Worm (Caenorhabditis elegans) whole organism, young adult: Measurements from ENCODE around the gene Y61A9LA.4.

Experiments
- F22D6.2 ChIP-seq: sonication (generic microtip); optimal IDR thresholded peaks from 2 replicates; lab custom pipeline; 2016; ENCODE audit warnings: mild to moderate bottlenecking, missing genetic modification characterization, missing compliant biosample characterization
- F49E8.2 ChIP-seq: sonication (generic microtip); optimal IDR thresholded peaks from 3 replicates; lab custom pipeline; 2017; ENCODE audit warnings: missing genetic modification characterization, mild to moderate bottlenecking, missing compliant biosample characterization, antibody characterized with exemption, moderate library complexity; ENCODE audit not compliant: insufficient read depth
- F55B11.4 ChIP-seq: sonication (generic microtip); optimal IDR thresholded peaks from 2 replicates; lab custom pipeline; 2016; ENCODE audit warnings: missing compliant biosample characterization, missing genetic modification characterization, borderline replicate concordance; ENCODE audit not compliant: insufficient read depth
- K11D2.4 ChIP-seq: fragments of 200-800 bp; sonication (Bioruptor generic); IDR thresholded peaks from 2 replicates; pipeline ENCODE4 v1.3.6; 2022; ENCODE audit warnings: missing genetic modification reagents, missing genetic modification characterization, missing compliant biosample characterization
- ama-1 ChIP-seq, 3 experiments: fragments of 150-350 bp in 1 of 3; sonication (generic microtip) in 2 of 3; optimal IDR thresholded peaks; 2 replicates each; lab custom pipeline; 2014 to 2018; ENCODE audit warnings: missing biosample characterization in 2 of 3, missing genetic modification characterization in 2 of 3, missing genetic modification reagents in 2 of 3
- athp-1 ChIP-seq: sonication (generic microtip); optimal IDR thresholded peaks from 2 replicates; lab custom pipeline; 2017; ENCODE audit warnings: mild to moderate bottlenecking, missing genetic modification characterization, missing compliant biosample characterization
- attf-5 ChIP-seq: fragments of 200-800 bp; sonication (Bioruptor generic); optimal IDR thresholded peaks from 2 replicates; lab custom pipeline; 2018; ENCODE audit warnings: mild to moderate bottlenecking, missing genetic modification characterization, missing compliant biosample characterization
- efl-1 ChIP-seq: fragments of 150-350 bp; optimal IDR thresholded peaks from 2 replicates; lab custom pipeline; 2014; ENCODE audit warnings: missing biosample characterization, missing genetic modification reagents, missing genetic modification characterization
- egrh-3 ChIP-seq: fragments of 200-800 bp; sonication (Bioruptor generic); IDR thresholded peaks from 2 replicates; pipeline ENCODE4 v1.3.6; 2022; ENCODE audit warnings: missing genetic modification reagents, missing genetic modification characterization, missing compliant biosample characterization
- gei-17 ChIP-seq: fragments of 200-800 bp; sonication (Bioruptor generic); optimal IDR thresholded peaks from 2 replicates; lab custom pipeline; 2018; ENCODE audit warnings: mild to moderate bottlenecking, missing genetic modification characterization, missing compliant biosample characterization
- hsf-1 ChIP-seq: fragments of 200-800 bp; sonication (Bioruptor generic); IDR thresholded peaks from 2 replicates; pipeline ENCODE4 v1.3.6; 2022; ENCODE audit warnings: missing genetic modification reagents, missing genetic modification characterization, missing compliant biosample characterization
- madf-3 ChIP-seq: fragments of 200-800 bp; sonication (Bioruptor generic); IDR thresholded peaks from 2 replicates; pipeline ENCODE4 v1.3.6; 2022; ENCODE audit warnings: missing genetic modification reagents, missing genetic modification characterization, missing compliant biosample characterization
- repo-1 ChIP-seq: sonication (generic microtip); optimal IDR thresholded peaks from 2 replicates; lab custom pipeline; 2017; ENCODE audit warnings: mild to moderate bottlenecking, missing genetic modification characterization, missing compliant biosample characterization

DNA sequence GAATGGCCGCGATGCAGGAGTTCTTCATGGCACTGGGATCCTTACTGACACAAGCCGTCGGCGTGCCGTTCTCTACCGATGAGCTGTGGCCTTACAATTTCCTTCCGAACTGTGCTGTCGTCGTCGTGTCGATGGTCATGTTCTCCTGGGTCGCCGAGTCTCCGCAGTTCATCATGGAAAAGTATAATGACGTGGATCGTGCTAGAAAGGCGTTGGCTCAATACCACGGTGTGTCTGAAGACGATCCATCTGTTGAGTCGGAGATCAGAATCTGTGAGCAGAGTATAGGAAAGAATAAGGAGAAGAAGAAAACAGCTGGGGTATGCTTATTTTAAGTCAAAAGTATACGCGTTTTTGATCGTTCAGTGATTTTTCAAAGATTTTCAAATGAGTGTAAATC lies 38.7 kb downstream of the Y61A9LA.4 start:
- TF ChIP-seq F55B11.4, result no peak
- TF ChIP-seq hsf-1 (GFP tag; lab: Robert Waterston, UW), result no peak
- TF ChIP-seq repo-1 (tag; lab: Kevin White, UChicago), result no peak
- no peak for TF ChIP-seq F49E8.2 (tag; lab: Kevin White, UChicago)
- no peak for TF ChIP-seq attf-5 (GFP tag; lab: Kevin White, UChicago)
- TF ChIP-seq egrh-3 (GFP tag; lab: Robert Waterston, UW), result no peak
- TF ChIP-seq F22D6.2 (tag; lab: Kevin White, UChicago), result no peak
- TF ChIP-seq K11D2.4 (GFP tag; lab: Robert Waterston, UW), result no peak
- TF ChIP-seq athp-1, result no peak
- no peak for TF ChIP-seq efl-1
- no peak for TF ChIP-seq ama-1 (optimal IDR thresholded peaks at IDR 0.05; lab: Kevin White, UChicago)
- TF ChIP-seq ama-1 (GFP tag; optimal IDR thresholded peaks at IDR 0.05; lab: Kevin White, UChicago), result no peak
- no peak for TF ChIP-seq madf-3 (GFP tag; lab: Robert Waterston, UW)
- TF ChIP-seq gei-17 (GFP tag; lab: Kevin White, UChicago), result no peak
